Fruit fly (Drosophila melanogaster) whole organism, adult: Measurements from ENCODE around the gene mRpL32.

Source experiments
- CG11617 ChIP-seq: fragments of 200-800 bp; sonication (Bioruptor generic); optimal IDR thresholded peaks from 2 replicates; lab custom pipeline; 2017; ENCODE audit warnings: mild to moderate bottlenecking, missing biosample characterization, missing genetic modification reagents, missing genetic modification characterization
- CG12768 ChIP-seq: fragments of 200-800 bp; sonication (Bioruptor generic); optimal IDR thresholded peaks from 2 replicates; lab custom pipeline; 2017; ENCODE audit warnings: missing biosample characterization, missing genetic modification characterization, mild to moderate bottlenecking, moderate library complexity, missing genetic modification reagents
- CG14711 ChIP-seq: fragments of 200-800 bp; sonication (Bioruptor generic); optimal IDR thresholded peaks from 2 replicates; lab custom pipeline; 2018; ENCODE audit warnings: missing biosample characterization, mild to moderate bottlenecking, missing genetic modification characterization, moderate library complexity
- CG1620 ChIP-seq: fragments of 200-800 bp; sonication (Bioruptor generic); optimal IDR thresholded peaks from 2 replicates; lab custom pipeline; 2016; ENCODE audit warnings: missing biosample characterization, missing genetic modification characterization
- CG33017 ChIP-seq: fragments of 200-800 bp; sonication (Bioruptor generic); optimal IDR thresholded peaks from 2 replicates; lab custom pipeline; 2018; ENCODE audit warnings: missing biosample characterization, mild to moderate bottlenecking, missing genetic modification characterization, moderate library complexity
- CG5204 ChIP-seq: fragments of 200-800 bp; sonication (Bioruptor generic); optimal IDR thresholded peaks from 2 replicates; lab custom pipeline; 2016; ENCODE audit warnings: missing biosample characterization, missing genetic modification characterization
- CG7045 ChIP-seq: fragments of 200-800 bp; sonication (Bioruptor generic); optimal IDR thresholded peaks from 2 replicates; lab custom pipeline; 2017; ENCODE audit warnings: missing biosample characterization, mild to moderate bottlenecking, missing genetic modification characterization
- CG7101 ChIP-seq: fragments of 200-800 bp; sonication (Bioruptor generic); optimal IDR thresholded peaks from 2 replicates; lab custom pipeline; 2018; ENCODE audit warnings: missing biosample characterization, mild to moderate bottlenecking, missing genetic modification characterization, moderate library complexity
- Clk ChIP-seq: fragments of 200-800 bp; sonication (Bioruptor generic); optimal IDR thresholded peaks from 2 replicates; lab custom pipeline; 2017; ENCODE audit warnings: missing biosample characterization, missing genetic modification characterization
- Crg-1 ChIP-seq: fragments of 200-800 bp; sonication (Bioruptor generic); optimal IDR thresholded peaks from 2 replicates; lab custom pipeline; 2016; ENCODE audit warnings: missing biosample characterization, missing genetic modification characterization
- Hr96 ChIP-seq: fragments of 200-800 bp; sonication (Bioruptor generic); optimal IDR thresholded peaks from 2 replicates; lab custom pipeline; 2016; ENCODE audit warnings: missing biosample characterization, missing genetic modification characterization
- Mnt ChIP-seq: fragments of 200-800 bp; sonication (Bioruptor generic); optimal IDR thresholded peaks from 2 replicates; lab custom pipeline; 2016; ENCODE audit warnings: missing biosample characterization, mild to moderate bottlenecking, missing genetic modification characterization
- bab1 ChIP-seq: fragments of 200-800 bp; sonication (Bioruptor generic); optimal IDR thresholded peaks from 3 replicates; lab custom pipeline; 2019; ENCODE audit warnings: missing biosample characterization, mild to moderate bottlenecking, missing genetic modification characterization, moderate library complexity
- cic ChIP-seq: fragments of 200-800 bp; sonication (Bioruptor generic); optimal IDR thresholded peaks from 2 replicates; lab custom pipeline; 2017; ENCODE audit warnings: missing biosample characterization, mild to moderate bottlenecking, missing genetic modification characterization, moderate library complexity
- cnc ChIP-seq, 2 experiments: fragments of >200 bp; optimal IDR thresholded peaks; 2 replicates each; lab custom pipeline; 2017
- kay ChIP-seq: fragments of 200-800 bp; sonication (Bioruptor generic); peaks from one replicate; lab custom pipeline; 2016; ENCODE audit warnings: missing biosample characterization, missing genetic modification characterization, borderline replicate concordance
- ovo ChIP-seq: fragments of 200-800 bp; sonication (Bioruptor generic); optimal IDR thresholded peaks from 2 replicates; lab custom pipeline; 2016; ENCODE audit warnings: missing biosample characterization, missing genetic modification characterization
- pad ChIP-seq: fragments of 200-800 bp; sonication (Bioruptor generic); optimal IDR thresholded peaks from 3 replicates; lab custom pipeline; 2017; ENCODE audit warnings: missing biosample characterization, missing genetic modification characterization, mild to moderate bottlenecking, moderate library complexity, missing genetic modification reagents
- tj ChIP-seq: fragments of 200-800 bp; sonication (Bioruptor generic); optimal IDR thresholded peaks from 3 replicates; lab custom pipeline; 2017; ENCODE audit warnings: missing biosample characterization, mild to moderate bottlenecking, missing genetic modification characterization, moderate library complexity
- toe ChIP-seq: fragments of 200-800 bp; sonication (Bioruptor generic); optimal IDR thresholded peaks from 2 replicates; lab custom pipeline; 2016; ENCODE audit warnings: missing biosample characterization, missing genetic modification characterization

Gene mRpL32

DNA sequence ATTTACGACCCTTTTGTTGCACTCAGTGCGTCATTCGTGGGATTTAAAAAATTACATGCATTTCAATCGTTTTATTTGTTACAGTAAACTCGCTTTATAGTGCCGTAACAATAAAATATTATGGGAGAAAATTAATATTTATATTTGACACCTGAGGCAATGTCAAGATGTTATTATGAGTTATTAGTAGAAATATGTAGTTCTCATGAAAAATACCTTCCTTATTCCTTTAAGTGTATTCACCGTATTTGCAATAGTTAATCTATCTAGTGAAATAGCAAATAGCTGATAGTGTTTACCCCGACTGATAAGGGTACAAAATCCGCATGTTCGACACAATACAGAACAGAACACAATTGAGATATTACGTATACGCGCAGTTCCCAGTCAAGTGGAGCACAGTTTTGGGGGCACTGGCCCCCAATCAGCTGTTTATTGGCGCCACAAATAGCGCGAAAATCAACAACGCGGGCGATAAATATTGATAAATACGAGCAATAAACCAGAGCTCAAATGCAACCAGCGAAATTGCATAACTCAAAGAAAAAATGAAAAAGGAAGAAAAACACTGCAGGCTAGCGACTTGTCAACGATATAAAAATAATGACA, 2.1 kb upstream of the mRpL32 start:
- peak; percentile 68 for TF ChIP-seq CG14711 (tag; lab: Kevin White, UChicago)
- peak; percentile 69 for TF ChIP-seq CG12768 (GFP tag; lab: Kevin White, UChicago)
- TF ChIP-seq CG1620 (GFP tag; lab: Kevin White, UChicago), result no peak
- peak; percentile 26 for TF ChIP-seq pad (GFP tag; lab: Kevin White, UChicago)
- peak; percentile 38 for TF ChIP-seq tj (GFP tag; lab: Kevin White, UChicago)
- TF ChIP-seq toe (GFP tag; lab: Kevin White, UChicago), result no peak
- peak; percentile 84 for TF ChIP-seq CG33017 (tag; lab: Kevin White, UChicago)
- TF ChIP-seq kay (GFP tag; lab: Kevin White, UChicago), result no peak
- peak; percentile 19 for TF ChIP-seq cic
- peak; percentile 45 for TF ChIP-seq CG7045 (GFP tag; lab: Kevin White, UChicago)
- no peak for TF ChIP-seq Crg-1 (GFP tag; lab: Kevin White, UChicago)
- TF ChIP-seq CG5204, result peak; percentile 67
- TF ChIP-seq cnc (optimal IDR thresholded peaks at IDR 0.05; lab: Kevin White, UChicago), result no peak
- TF ChIP-seq Clk (GFP tag; lab: Kevin White, UChicago), result no peak
- TF ChIP-seq bab1 (GFP tag; lab: Kevin White, UChicago), result no peak
- peak; percentile 23 for TF ChIP-seq Hr96 (GFP tag; lab: Kevin White, UChicago)
- peak; percentile 79 for TF ChIP-seq CG7101 (tag; lab: Kevin White, UChicago)
- peak; percentile 27 for TF ChIP-seq Mnt (GFP tag; lab: Kevin White, UChicago)
- no peak for TF ChIP-seq ovo
- peak; percentile 70 for TF ChIP-seq CG11617 (GFP tag; lab: Kevin White, UChicago)

- TF ChIP-seq CG12768 (GFP tag; lab: Kevin White, UChicago), result no peak
- no peak for TF ChIP-seq toe (GFP tag; lab: Kevin White, UChicago)
- no peak for TF ChIP-seq CG1620 (GFP tag; lab: Kevin White, UChicago)
- TF ChIP-seq CG7045 (GFP tag; lab: Kevin White, UChicago), result no peak
- TF ChIP-seq CG5204, result no peak
- TF ChIP-seq Crg-1 (GFP tag; lab: Kevin White, UChicago), result no peak
- TF ChIP-seq ovo, result no peak
- no peak for TF ChIP-seq Hr96 (GFP tag; lab: Kevin White, UChicago)
- no peak for TF ChIP-seq CG11617 (GFP tag; lab: Kevin White, UChicago)
- no peak for TF ChIP-seq Mnt (GFP tag; lab: Kevin White, UChicago)
- no peak for TF ChIP-seq cic
- no peak for TF ChIP-seq bab1 (GFP tag; lab: Kevin White, UChicago)
- TF ChIP-seq CG33017 (tag; lab: Kevin White, UChicago), result no peak
- TF ChIP-seq kay (GFP tag; lab: Kevin White, UChicago), result no peak
Measured at dm6 chr3R:31251130-31251770, 1.4 kb upstream of the mRpL32 start.

DNA sequence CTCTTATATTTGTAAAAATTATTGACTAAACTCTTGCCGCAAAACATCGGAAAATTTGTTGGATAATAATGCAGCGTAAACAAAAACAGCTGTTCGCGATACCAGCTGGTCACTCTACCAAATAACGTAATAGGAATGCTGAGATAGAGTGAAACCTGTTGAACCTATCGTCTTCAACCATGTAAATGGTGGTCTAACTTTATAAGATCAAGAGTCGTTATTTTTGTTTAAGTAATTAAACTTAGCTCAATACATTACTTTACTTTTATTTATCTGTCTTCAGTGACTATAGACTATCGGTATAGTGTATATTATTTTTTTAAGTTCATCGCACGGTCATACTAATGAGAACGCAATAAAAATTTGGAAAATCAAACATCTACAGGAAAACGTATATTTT, 2.1 kb downstream of the mRpL32 start, which contains the start of the genes CG1750 and spn-F:
CG1750 (minus strand) TSS at position 93 of the 400 bp plus-strand sequence.
spn-F (plus strand) TSS at position 320 of the 400 bp plus-strand sequence.
- TF ChIP-seq CG33017 (tag; lab: Kevin White, UChicago), result no peak
- TF ChIP-seq CG11617 (GFP tag; lab: Kevin White, UChicago), result no peak
- TF ChIP-seq CG7045 (GFP tag; lab: Kevin White, UChicago), result no peak
- no peak for TF ChIP-seq Crg-1 (GFP tag; lab: Kevin White, UChicago)
- TF ChIP-seq CG14711 (tag; lab: Kevin White, UChicago), result peak; percentile 39
- no peak for TF ChIP-seq CG5204
- TF ChIP-seq CG1620 (GFP tag; lab: Kevin White, UChicago), result no peak
- TF ChIP-seq CG12768 (GFP tag; lab: Kevin White, UChicago), result no peak
- TF ChIP-seq bab1 (GFP tag; lab: Kevin White, UChicago), result peak; percentile 61
- TF ChIP-seq pad (GFP tag; lab: Kevin White, UChicago), result no peak
- TF ChIP-seq Hr96 (GFP tag; lab: Kevin White, UChicago), result no peak
- TF ChIP-seq cic, result no peak
- TF ChIP-seq toe (GFP tag; lab: Kevin White, UChicago), result no peak
- TF ChIP-seq tj (GFP tag; lab: Kevin White, UChicago), result peak; percentile 68
- peak in 1 of 2 experiments; percentile 25 for TF ChIP-seq cnc (optimal IDR thresholded peaks at IDR 0.05; lab: Kevin White, UChicago)
- no peak for TF ChIP-seq Mnt (GFP tag; lab: Kevin White, UChicago)
- TF ChIP-seq kay (GFP tag; lab: Kevin White, UChicago), result no peak
- TF ChIP-seq Clk (GFP tag; lab: Kevin White, UChicago), result no peak
- TF ChIP-seq CG7101 (tag; lab: Kevin White, UChicago), result no peak
- TF ChIP-seq ovo, result no peak

DNA sequence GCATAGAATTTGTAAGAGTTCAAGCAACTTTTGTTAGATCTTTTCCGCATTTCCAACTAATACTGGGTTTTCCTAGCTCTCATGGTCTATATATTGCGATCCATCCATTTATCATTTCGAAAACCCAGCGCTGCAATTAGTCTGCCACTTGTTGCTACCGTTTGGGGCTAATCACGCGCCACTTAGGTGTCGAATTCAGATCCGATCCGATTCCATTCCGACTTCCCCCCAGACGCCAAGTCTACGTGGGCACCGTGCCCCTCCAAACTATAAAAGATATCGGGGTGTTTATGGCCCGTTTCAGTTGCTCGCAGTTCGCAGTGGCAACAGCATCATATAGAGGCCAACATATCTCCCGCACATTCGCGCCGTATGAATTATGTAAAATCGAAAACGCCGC, 4.6 kb downstream of the mRpL32 start, which contains the start of gene CAH6:
CAH6 (plus strand) TSS at position 301 of the 400 bp plus-strand sequence.
- TF ChIP-seq CG1620 (GFP tag; lab: Kevin White, UChicago) (no peak), CG12768 (GFP tag; lab: Kevin White, UChicago) (no peak), bab1 (GFP tag; lab: Kevin White, UChicago) (no peak), CG7045 (GFP tag; lab: Kevin White, UChicago) (no peak), CG7101 (tag; lab: Kevin White, UChicago) (no peak)

DNA sequence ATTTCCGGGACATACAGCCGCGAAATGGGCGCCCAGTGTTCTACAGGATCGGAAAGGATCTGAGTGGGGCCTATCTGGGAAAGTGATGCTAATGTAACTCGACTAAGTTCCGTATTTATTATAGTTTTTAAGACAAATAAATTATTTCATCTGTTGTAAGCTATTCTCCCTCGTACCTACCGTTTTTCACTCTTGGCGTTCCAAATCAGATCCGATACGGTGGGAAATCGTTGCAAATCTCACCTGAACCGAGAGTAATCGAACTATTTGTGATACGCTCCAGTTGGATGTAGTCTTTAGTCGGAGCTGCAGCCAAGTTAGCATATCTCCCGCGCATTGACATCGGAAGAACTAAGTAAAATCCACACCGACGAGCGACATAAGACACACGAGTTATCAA, 7.3 kb downstream of the mRpL32 start, which contains the start of gene CAH16:
CAH16 (plus strand) TSS at position 301 of the 400 bp plus-strand sequence.
- no peak for TF ChIP-seq CG33017 (tag; lab: Kevin White, UChicago)
- no peak for TF ChIP-seq ovo
- TF ChIP-seq pad (GFP tag; lab: Kevin White, UChicago), result no peak
- TF ChIP-seq cnc (optimal IDR thresholded peaks at IDR 0.05; lab: Kevin White, UChicago), result no peak
- TF ChIP-seq cic, result no peak
- no peak for TF ChIP-seq CG11617 (GFP tag; lab: Kevin White, UChicago)
- no peak for TF ChIP-seq bab1 (GFP tag; lab: Kevin White, UChicago)
- no peak for TF ChIP-seq CG7045 (GFP tag; lab: Kevin White, UChicago)
- TF ChIP-seq Clk (GFP tag; lab: Kevin White, UChicago), result no peak
- TF ChIP-seq Hr96 (GFP tag; lab: Kevin White, UChicago), result no peak
- TF ChIP-seq toe (GFP tag; lab: Kevin White, UChicago), result no peak
- TF ChIP-seq CG7101 (tag; lab: Kevin White, UChicago), result no peak
- no peak for TF ChIP-seq kay (GFP tag; lab: Kevin White, UChicago)
- no peak for TF ChIP-seq CG14711 (tag; lab: Kevin White, UChicago)
- no peak for TF ChIP-seq Mnt (GFP tag; lab: Kevin White, UChicago)
- no peak for TF ChIP-seq Crg-1 (GFP tag; lab: Kevin White, UChicago)
